Worm (Caenorhabditis elegans) whole organism, midembryonic: ENCODE measurements around the gene C24A3.4.

Experiments
- T22C8.4 ChIP-seq: fragments of 200-800 bp; sonication (Bioruptor generic); IDR thresholded peaks from 2 replicates; pipeline ENCODE4 v1.3.6; 2022; ENCODE audit warnings: missing genetic modification characterization, missing compliant biosample characterization
- flt-1 ChIP-seq: fragments of 200-800 bp; sonication (Bioruptor generic); IDR thresholded peaks from 2 replicates; pipeline ENCODE4 v1.3.6; 2022; ENCODE audit warnings: missing genetic modification characterization, missing compliant biosample characterization
- tab-1 ChIP-seq: fragments of 200-800 bp; sonication (Bioruptor generic); IDR thresholded peaks from 2 replicates; pipeline ENCODE4 v1.3.6; 2022; ENCODE audit warnings: missing genetic modification characterization, missing compliant biosample characterization

- TF ChIP-seq flt-1 (GFP tag; lab: Robert Waterston, UW) (no peak), tab-1 (GFP tag; lab: Robert Waterston, UW) (no peak), T22C8.4 (GFP tag; lab: Robert Waterston, UW) (no peak)
Measured at ce11 chrX:8953011-8953410, 39.2 kb upstream of the C24A3.4 start.
